Worm (Caenorhabditis elegans) whole organism, L4/young adult: Measurements from ENCODE around the gene C49F5.6.

Experiments
- W03F9.2 ChIP-seq: fragments of 150-350 bp; optimal IDR thresholded peaks from 2 replicates; lab custom pipeline; 2014; ENCODE audit warnings: missing biosample characterization, missing genetic modification characterization
- him-1 ChIP-seq: sonication (generic microtip); optimal IDR thresholded peaks from 2 replicates; lab custom pipeline; 2016; ENCODE audit warnings: missing genotype, missing genetic modification reagents, missing genetic modification characterization, missing compliant biosample characterization

ce11 chrX:12004925-12005324 lies 16.8 kb downstream of the C49F5.6 start:
- TF ChIP-seq him-1 (tag; lab: Kevin White, UChicago) (no peak), W03F9.2 (tag; lab: Kevin White, UChicago) (no peak)
